Worm (Caenorhabditis elegans): ENCODE data around the gene cpd-2.

ce11 chrX:16028980-16029379 is 20.7 kb upstream of the cpd-2 start:
- no peak for TF ChIP-seq nhr-237 (tag; optimal IDR thresholded peaks at IDR 0.05)
- TF ChIP-seq sma-9 (GFP tag; optimal IDR thresholded peaks at IDR 0.05): no peak
- no peak for TF ChIP-seq sma-9 (tag; optimal IDR thresholded peaks at IDR 0.05)
- no peak for TF ChIP-seq unc-62 (GFP tag; optimal IDR thresholded peaks at IDR 0.05)
- no peak for TF ChIP-seq zag-1 (tag; optimal IDR thresholded peaks at IDR 0.05)

All from whole organism, L2 larva.